Fruit fly (Drosophila melanogaster) whole organism: ENCODE results near the gene CG15571.

Experiments used
- CG8478 ChIP-seq: fragments of >200 bp; optimal IDR thresholded peaks from 2 replicates; lab custom pipeline; 2018; ENCODE audit warnings: inconsistent platforms
- Dll ChIP-seq: fragments of >200 bp; optimal IDR thresholded peaks from 2 replicates; lab custom pipeline; 2017
- EcR ChIP-seq, 2 experiments: fragments of >200 bp; optimal IDR thresholded peaks; 2 replicates each; lab custom pipeline; 2017; ENCODE audit warnings: missing biosample characterization in 2 of 2, missing genetic modification characterization in 2 of 2, missing genetic modification reagents in 2 of 2
- pan ChIP-seq: fragments of >200 bp; optimal IDR thresholded peaks from 2 replicates; lab custom pipeline; 2017
- psq ChIP-seq: fragments of >200 bp; optimal IDR thresholded peaks from 2 replicates; lab custom pipeline; 2017
- usp ChIP-seq: fragments of >200 bp; optimal IDR thresholded peaks from 2 replicates; lab custom pipeline; 2017; ENCODE audit warnings: missing biosample characterization, missing genetic modification characterization, mixed read lengths

CG15571 gene

DNA sequence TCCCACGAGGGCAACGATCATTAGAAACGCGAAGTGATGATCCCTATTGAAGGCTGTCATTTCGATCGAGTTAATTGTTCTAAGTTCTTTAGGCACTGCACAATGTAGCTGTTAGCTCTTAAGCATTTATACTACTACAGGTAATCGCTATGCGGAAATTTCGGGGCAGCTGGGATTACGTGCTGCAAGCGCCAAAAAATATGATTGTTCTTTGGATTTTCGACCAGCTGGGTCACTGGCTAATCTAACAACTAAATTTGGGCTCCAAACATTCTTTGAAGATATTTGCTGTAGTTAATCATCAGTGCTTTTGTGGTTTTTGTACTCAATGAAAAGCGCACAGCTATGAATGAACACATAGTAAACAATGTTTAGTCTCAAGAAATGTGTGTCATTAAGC lies at the start of gene CG15571:
TSS of gene CG15571 (minus strand) at position 101 of the 400 bp plus-strand sequence.
- no peak for TF ChIP-seq CG8478 (lab: Kevin White, UChicago)
- TF ChIP-seq psq, result no peak
- TF ChIP-seq Dll (lab: Kevin White, UChicago), result no peak

DNA sequence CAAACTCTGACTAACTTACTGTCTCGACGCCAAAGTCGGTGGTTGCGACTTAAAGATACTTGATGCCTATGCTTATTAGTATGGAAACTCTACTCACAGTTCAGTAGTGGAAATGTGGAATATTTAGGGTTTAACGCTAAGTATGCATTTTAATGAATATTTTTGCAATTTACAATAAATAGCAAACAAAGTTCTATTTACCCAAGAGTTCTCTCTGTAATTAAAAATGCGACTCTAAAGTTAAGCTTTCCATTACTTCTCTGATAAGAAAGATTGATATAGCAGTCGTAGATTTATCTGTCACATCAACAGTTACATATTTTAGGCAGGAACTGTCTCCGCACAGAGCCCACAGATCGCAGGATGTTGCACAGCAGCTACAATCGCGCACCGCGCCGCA lies 48.6 kb upstream of the CG15571 start, which contains the start of gene CG12691:
TSS of gene CG12691 (plus strand) at position 301 of the 400 bp plus-strand sequence.
- TF ChIP-seq pan (lab: Kevin White, UChicago) (no peak), psq (no peak), Dll (lab: Kevin White, UChicago) (no peak), EcR (GFP tag; optimal IDR thresholded peaks at IDR 0.05; lab: Kevin White, UChicago) (no peak), usp (no peak), CG8478 (lab: Kevin White, UChicago) (no peak)

DNA sequence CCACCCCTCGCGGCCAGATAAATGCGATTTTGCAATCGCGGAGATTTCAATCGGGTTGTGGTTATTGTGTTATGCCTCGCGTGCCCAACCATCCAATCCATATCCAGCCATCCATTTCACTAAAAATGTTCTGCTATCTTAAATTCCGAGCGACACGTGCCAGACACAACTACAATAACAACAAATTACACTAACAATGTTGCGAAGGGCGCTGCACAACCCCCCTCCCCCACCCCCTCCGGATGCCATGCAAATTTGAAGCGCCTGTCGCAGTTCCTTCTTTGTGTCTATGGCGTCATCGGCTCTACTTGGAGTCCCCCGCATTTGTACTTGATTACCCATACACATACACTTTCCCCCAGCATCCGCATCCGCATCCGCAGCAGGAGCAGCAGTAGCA lies 48.1 kb upstream of the CG15571 start:
- no peak for TF ChIP-seq pan (lab: Kevin White, UChicago)
- no peak for TF ChIP-seq CG8478 (lab: Kevin White, UChicago)
- no peak for TF ChIP-seq Dll (lab: Kevin White, UChicago)
- no peak for TF ChIP-seq usp
- TF ChIP-seq psq, result no peak
- no peak for TF ChIP-seq EcR (GFP tag; optimal IDR thresholded peaks at IDR 0.05; lab: Kevin White, UChicago)

DNA sequence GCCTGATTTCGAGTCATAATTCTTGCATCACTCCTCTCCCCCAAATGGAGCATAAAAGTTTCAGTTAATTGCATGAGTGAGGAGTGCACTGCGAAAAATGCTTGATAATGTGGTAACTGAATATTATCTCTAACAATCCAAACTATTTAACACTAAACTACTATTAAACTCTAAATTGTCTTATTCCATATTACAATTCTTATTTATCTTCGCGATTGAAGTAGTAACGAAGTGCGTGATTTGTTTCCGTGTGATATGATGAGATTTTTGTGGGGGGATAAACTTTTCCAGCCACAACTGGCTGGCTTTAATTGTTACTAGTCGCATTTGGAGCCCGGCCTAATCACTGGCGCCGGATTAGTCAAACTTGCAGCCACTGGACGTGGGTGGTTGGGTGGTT lies 47.1 kb upstream of the CG15571 start:
- TF ChIP-seq EcR (GFP tag; optimal IDR thresholded peaks at IDR 0.05; lab: Kevin White, UChicago), result no peak
- no peak for TF ChIP-seq psq
- no peak for TF ChIP-seq pan (lab: Kevin White, UChicago)
- no peak for TF ChIP-seq usp
- TF ChIP-seq Dll (lab: Kevin White, UChicago), result no peak

DNA sequence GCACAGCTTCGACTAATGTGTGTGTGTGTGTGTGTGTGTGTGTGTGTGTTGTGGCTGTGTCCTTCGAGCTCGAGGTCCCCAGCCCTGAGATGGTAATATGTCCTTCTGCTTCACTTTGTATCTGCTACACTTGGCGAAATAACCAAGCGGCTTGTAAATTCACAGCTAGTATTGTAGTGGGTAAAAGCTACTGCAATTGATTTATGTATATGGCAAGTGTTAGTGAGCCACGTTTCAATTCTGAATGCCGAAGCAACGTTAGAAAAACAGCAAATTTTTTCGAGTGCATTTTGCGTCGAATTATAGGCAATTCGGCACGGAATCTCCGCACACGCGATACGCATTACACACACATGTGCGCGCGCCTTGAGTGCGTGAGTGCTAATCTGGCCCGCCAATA lies 45.5 kb upstream of the CG15571 start:
- TF ChIP-seq Dll (lab: Kevin White, UChicago) (no peak), psq (no peak), usp (no peak), EcR (GFP tag; optimal IDR thresholded peaks at IDR 0.05; lab: Kevin White, UChicago) (no peak), pan (lab: Kevin White, UChicago) (no peak), CG8478 (lab: Kevin White, UChicago) (no peak)

DNA sequence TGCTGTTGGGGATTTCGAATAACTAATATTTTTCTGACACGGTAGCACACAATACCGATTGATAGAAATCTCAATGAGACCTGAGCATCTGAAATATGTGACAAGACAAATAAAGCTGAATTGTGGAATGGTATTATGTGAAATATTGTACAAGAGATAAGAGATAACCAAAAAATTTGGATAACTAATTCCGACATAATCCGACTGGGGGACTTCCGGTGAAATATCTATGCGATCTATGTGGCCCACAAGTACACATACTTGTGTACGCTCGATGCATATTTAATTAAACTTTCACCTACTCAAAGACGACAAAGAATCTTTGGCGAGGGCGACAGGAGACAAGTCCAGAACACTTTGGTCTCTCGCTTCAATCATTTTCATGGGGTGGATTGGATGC lies 35.5 kb upstream of the CG15571 start, which contains the start of gene CG15576:
TSS of gene CG15576 (minus strand) at position 101 of the 400 bp plus-strand sequence.
- no peak for TF ChIP-seq Dll (lab: Kevin White, UChicago)
- TF ChIP-seq pan (lab: Kevin White, UChicago), result no peak
- TF ChIP-seq CG8478 (lab: Kevin White, UChicago), result no peak
- no peak for TF ChIP-seq usp
- no peak for TF ChIP-seq psq
- no peak for TF ChIP-seq EcR (GFP tag; optimal IDR thresholded peaks at IDR 0.05; lab: Kevin White, UChicago)

DNA sequence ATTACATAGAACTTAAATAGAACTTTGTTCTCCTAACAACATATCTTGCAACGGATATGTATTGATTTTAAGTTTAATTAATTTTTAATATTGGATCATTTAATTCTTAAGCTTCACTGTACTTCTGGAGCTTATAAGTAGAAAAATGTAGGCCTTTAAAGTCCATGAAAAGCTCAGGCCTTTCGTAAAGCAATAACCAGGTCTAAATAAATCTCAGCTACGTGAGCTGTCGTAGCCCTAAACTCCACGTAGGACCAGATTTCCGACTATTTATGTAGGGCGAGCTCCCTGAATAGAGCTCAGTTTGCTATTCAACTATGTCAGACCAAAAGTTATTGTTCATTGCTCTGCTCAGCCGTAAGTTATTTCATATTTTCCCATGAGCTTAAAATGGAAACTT lies 30.9 kb upstream of the CG15571 start, which contains the start of gene CG43135:
TSS of gene CG43135 (plus strand) at position 301 of the 400 bp plus-strand sequence.
- TF ChIP-seq psq (no peak), CG8478 (lab: Kevin White, UChicago) (no peak), Dll (lab: Kevin White, UChicago) (no peak), EcR (GFP tag; optimal IDR thresholded peaks at IDR 0.05; lab: Kevin White, UChicago) (no peak), pan (lab: Kevin White, UChicago) (no peak), usp (no peak)

DNA sequence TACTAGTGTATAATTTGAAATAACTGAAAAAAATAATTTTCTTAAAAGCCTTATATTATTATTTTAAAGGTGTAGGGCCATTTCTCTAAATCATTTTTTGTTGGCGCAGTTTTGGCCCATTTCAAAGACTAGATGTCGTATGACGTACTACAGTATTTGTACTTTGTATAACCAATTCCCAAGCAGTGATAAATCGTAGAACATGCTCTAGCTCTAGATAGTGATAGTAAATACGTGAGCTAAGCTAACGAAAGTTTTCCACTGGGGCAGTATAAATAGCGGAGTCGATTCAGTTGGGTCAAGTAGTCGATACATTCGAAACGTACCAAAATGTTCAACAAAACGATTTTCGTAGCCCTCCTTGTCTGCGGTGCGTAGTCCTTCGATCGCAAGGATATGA lies 29.8 kb upstream of the CG15571 start, which contains the start of gene CG43134:
TSS of gene CG43134 (plus strand) at position 301 of the 400 bp plus-strand sequence.
- TF ChIP-seq EcR (GFP tag; optimal IDR thresholded peaks at IDR 0.05; lab: Kevin White, UChicago) (no peak), Dll (lab: Kevin White, UChicago) (no peak), usp (no peak), pan (lab: Kevin White, UChicago) (no peak), psq (no peak), CG8478 (lab: Kevin White, UChicago) (no peak)

DNA sequence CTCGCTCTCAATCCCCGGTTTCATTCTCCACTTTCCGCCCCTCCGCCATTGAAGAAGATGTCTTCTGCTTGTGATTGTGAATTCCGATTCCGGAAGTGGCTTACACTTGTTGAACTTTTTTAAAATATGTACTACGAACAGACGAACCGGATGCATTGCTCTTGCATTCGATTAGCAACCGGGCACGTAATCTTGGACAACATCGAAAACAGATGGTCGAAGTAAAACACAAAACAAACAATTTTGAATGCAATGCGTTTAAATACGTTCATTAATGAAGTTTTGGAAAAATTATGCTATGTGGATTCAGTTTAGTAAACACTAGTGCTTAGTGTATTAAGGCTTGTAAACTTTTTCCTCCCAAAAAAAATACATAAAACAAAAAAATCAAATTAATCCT lies 28.8 kb upstream of the CG15571 start, which contains the start of gene Muc4B:
TSS of gene Muc4B (minus strand) at position 101 of the 400 bp plus-strand sequence.
- no peak for TF ChIP-seq CG8478 (lab: Kevin White, UChicago)

DNA sequence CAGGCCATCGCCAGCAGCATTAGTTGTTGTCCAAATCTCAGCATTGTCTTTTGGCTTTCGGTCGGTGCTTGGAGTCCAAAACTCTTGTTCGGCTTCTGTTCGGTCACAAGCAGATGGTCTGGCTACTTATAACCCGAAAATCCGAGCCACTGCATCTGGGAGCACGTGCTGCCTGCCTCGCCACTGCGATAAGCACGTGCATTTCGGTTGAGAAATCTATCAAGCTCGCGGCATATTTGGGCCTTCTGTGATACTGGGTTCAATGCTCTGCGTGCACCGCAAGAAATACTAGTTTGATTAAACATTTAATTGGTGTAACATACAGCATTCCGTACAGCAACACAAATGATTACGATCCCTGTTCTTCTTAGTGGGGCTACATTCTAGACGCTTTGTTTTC lies 25.5 kb upstream of the CG15571 start, which contains the start of gene Femcoat:
TSS of gene Femcoat (minus strand) at position 101 of the 400 bp plus-strand sequence.
- TF ChIP-seq pan (lab: Kevin White, UChicago) (no peak), psq (no peak), EcR (GFP tag; optimal IDR thresholded peaks at IDR 0.05; lab: Kevin White, UChicago) (no peak), CG8478 (lab: Kevin White, UChicago) (no peak), Dll (lab: Kevin White, UChicago) (no peak), usp (no peak)

DNA sequence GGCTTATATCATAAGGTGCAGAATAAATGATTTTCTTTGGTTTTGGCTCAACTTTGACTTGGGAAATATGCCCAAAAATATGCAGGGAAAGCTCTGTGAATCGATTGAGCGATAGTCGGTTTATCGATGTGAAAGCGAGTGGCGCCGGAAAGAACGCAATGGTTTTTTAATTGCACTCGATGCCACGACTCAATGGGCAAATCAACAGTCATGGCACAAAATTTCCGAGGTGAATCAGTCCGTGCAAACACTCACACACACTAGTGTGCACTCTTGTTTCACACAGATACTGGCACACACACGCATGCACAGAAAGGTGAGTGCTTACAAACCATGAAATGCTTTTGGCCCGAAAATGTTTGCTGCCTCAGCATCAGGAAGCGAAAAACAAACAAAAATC lies 23.0 kb upstream of the CG15571 start:
- no peak for TF ChIP-seq Dll (lab: Kevin White, UChicago)
- no peak for TF ChIP-seq pan (lab: Kevin White, UChicago)
- TF ChIP-seq usp, result no peak
- TF ChIP-seq EcR (GFP tag; optimal IDR thresholded peaks at IDR 0.05; lab: Kevin White, UChicago), result no peak
- no peak for TF ChIP-seq CG8478 (lab: Kevin White, UChicago)
- TF ChIP-seq psq, result no peak

DNA sequence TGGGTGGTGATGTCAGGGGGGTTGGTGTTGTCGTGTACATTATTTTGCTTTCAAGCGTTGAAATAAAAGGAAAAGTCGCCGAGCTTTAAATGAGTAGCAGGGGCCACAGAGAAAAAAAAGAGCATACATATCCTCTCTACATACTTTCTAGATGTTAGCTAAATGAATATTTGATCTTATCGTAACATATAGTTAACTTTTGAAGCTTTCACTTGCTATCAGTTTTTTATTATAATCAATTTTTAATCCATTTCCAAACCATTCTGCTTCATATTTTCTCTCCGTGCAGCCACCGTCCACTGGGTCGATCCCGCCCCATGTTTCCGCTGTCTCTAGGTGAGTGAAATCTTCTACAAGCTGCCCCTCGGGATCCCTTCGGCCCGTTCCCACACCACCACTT lies 7.8 kb upstream of the CG15571 start:
- TF ChIP-seq CG8478 (lab: Kevin White, UChicago), result no peak
- TF ChIP-seq psq, result no peak
- no peak for TF ChIP-seq EcR (GFP tag; optimal IDR thresholded peaks at IDR 0.05; lab: Kevin White, UChicago)
- TF ChIP-seq pan (lab: Kevin White, UChicago), result no peak
- no peak for TF ChIP-seq Dll (lab: Kevin White, UChicago)
- no peak for TF ChIP-seq usp

DNA sequence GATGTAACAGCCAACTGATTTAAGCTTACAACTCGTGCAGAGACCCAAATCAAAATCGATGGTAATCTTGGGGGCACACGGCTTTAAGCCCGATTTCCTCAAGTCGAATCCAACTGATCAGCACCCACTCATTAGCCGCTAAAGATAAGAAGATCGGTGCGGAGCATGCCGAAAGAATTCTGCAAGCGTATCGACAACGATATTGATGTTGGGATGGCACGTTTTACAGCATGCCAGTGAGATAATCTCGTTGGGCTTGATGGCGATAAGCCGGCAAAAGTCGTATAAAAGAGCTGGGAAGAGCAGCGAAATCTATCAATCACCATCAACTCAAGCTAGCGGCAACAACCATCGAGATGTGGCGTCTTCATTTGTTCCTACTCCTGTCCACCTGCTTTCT lies 676 bp upstream of the CG15571 start, which contains the start of gene CG15570:
TSS of gene CG15570 (plus strand) at position 301 of the 400 bp plus-strand sequence.
- TF ChIP-seq CG8478 (lab: Kevin White, UChicago) (no peak), EcR (GFP tag; optimal IDR thresholded peaks at IDR 0.05; lab: Kevin White, UChicago) (no peak), usp (no peak), psq (no peak), Dll (lab: Kevin White, UChicago) (no peak), pan (lab: Kevin White, UChicago) (no peak)
